Fruit fly (Drosophila melanogaster) whole organism, embryonic: Measurements from ENCODE around the gene CG14273.
A peak's percentile ranks its signal among the peaks of the same experiment; 100 is the strongest.

Experiments used
- BEAF-32 ChIP-seq: fragments of 200-800 bp; sonication (Bioruptor generic); optimal IDR thresholded peaks from 3 replicates; lab custom pipeline; 2017; ENCODE audit warnings: missing biosample characterization, missing genetic modification characterization, mild to moderate bottlenecking, moderate library complexity, missing genetic modification reagents
- CG10462 ChIP-seq: fragments of 200-800 bp; sonication (Bioruptor generic); optimal IDR thresholded peaks from 2 replicates; lab custom pipeline; 2016; ENCODE audit warnings: missing biosample characterization, missing genetic modification characterization
- CG11093 ChIP-seq: fragments of 200-800 bp; sonication (Bioruptor generic); IDR thresholded peaks from 3 replicates; pipeline ENCODE4 v1.3.6; 2022; ENCODE audit warnings: missing biosample characterization, missing genetic modification characterization
- CG12104 ChIP-seq: fragments of 200-800 bp; sonication (Bioruptor generic); optimal IDR thresholded peaks from 3 replicates; lab custom pipeline; 2016; ENCODE audit warnings: missing biosample characterization, missing genetic modification characterization
- CG12942 ChIP-seq: fragments of 200-800 bp; sonication (Bioruptor generic); optimal IDR thresholded peaks from 3 replicates; lab custom pipeline; 2016; ENCODE audit warnings: missing biosample characterization, missing genetic modification characterization
- CG14965 ChIP-seq: fragments of 200-800 bp; sonication (Bioruptor generic); optimal IDR thresholded peaks from 2 replicates; lab custom pipeline; 2016; ENCODE audit warnings: missing biosample characterization, missing genetic modification characterization, borderline replicate concordance
- CG15269 ChIP-seq: fragments of 200-800 bp; sonication (Bioruptor generic); optimal IDR thresholded peaks from 2 replicates; lab custom pipeline; 2018; ENCODE audit warnings: missing biosample characterization, mild to moderate bottlenecking, missing genetic modification characterization, moderate library complexity
- CG16863 ChIP-seq: fragments of 200-800 bp; sonication (Bioruptor generic); optimal IDR thresholded peaks from 3 replicates; lab custom pipeline; 2016; ENCODE audit warnings: missing biosample characterization, missing genetic modification characterization
- CG17328 ChIP-seq: fragments of 200-800 bp; sonication (Bioruptor generic); IDR thresholded peaks from 2 replicates; pipeline ENCODE4 v1.3.6; 2022; ENCODE audit warnings: missing biosample characterization, missing genetic modification characterization
- CG17829 ChIP-seq: fragments of 200-800 bp; optimal IDR thresholded peaks from 2 replicates; lab custom pipeline; 2019; ENCODE audit warnings: missing biosample characterization, mild to moderate bottlenecking, missing genetic modification characterization, moderate library complexity
- CG2116 ChIP-seq: fragments of 200-800 bp; sonication (Bioruptor generic); optimal IDR thresholded peaks from 3 replicates; lab custom pipeline; 2018; ENCODE audit warnings: missing biosample characterization, mild to moderate bottlenecking, missing genetic modification characterization
- CG3065 ChIP-seq: fragments of 200-800 bp; sonication (Bioruptor generic); optimal IDR thresholded peaks from 2 replicates; lab custom pipeline; 2016; ENCODE audit warnings: missing biosample characterization, missing genetic modification characterization
- CG31388 ChIP-seq: fragments of 200-800 bp; sonication (Bioruptor generic); optimal IDR thresholded peaks from 2 replicates; lab custom pipeline; 2016; ENCODE audit warnings: missing biosample characterization, missing genetic modification characterization
- CG3281 ChIP-seq: fragments of 200-800 bp; sonication (Bioruptor generic); optimal IDR thresholded peaks from 3 replicates; lab custom pipeline; 2017; ENCODE audit warnings: missing biosample characterization, mild to moderate bottlenecking, missing genetic modification characterization
- CG4854 ChIP-seq: fragments of 200-800 bp; sonication (Bioruptor generic); optimal IDR thresholded peaks from 2 replicates; lab custom pipeline; 2016; ENCODE audit warnings: missing biosample characterization, missing genetic modification characterization, inconsistent platforms
- CG7987 ChIP-seq: fragments of 200-800 bp; sonication (Bioruptor generic); optimal IDR thresholded peaks from 2 replicates; lab custom pipeline; 2018; ENCODE audit warnings: missing biosample characterization, mild to moderate bottlenecking, missing genetic modification characterization, moderate library complexity
- CG9437 ChIP-seq: fragments of 200-800 bp; sonication (Bioruptor generic); optimal IDR thresholded peaks from 2 replicates; lab custom pipeline; 2018; ENCODE audit warnings: missing biosample characterization, mild to moderate bottlenecking, missing genetic modification characterization
- Fer1 ChIP-seq: fragments of 200-800 bp; sonication (Bioruptor generic); optimal IDR thresholded peaks from 2 replicates; lab custom pipeline; 2017; ENCODE audit warnings: missing biosample characterization, mild to moderate bottlenecking, missing genetic modification characterization
- Fer2 ChIP-seq: fragments of 200-800 bp; sonication (Bioruptor generic); optimal IDR thresholded peaks from 2 replicates; lab custom pipeline; 2018; ENCODE audit warnings: missing biosample characterization, mild to moderate bottlenecking, missing genetic modification characterization, moderate library complexity
- H2.0 ChIP-seq: fragments of 200-800 bp; sonication (Bioruptor generic); IDR thresholded peaks from 2 replicates; pipeline ENCODE4 v1.3.6; 2022; ENCODE audit warnings: missing biosample characterization, missing genetic modification characterization
- HmgZ ChIP-seq: fragments of 200-800 bp; sonication (Bioruptor generic); optimal IDR thresholded peaks from 2 replicates; lab custom pipeline; 2018; ENCODE audit warnings: missing biosample characterization, mild to moderate bottlenecking, missing genetic modification characterization
- Hmx ChIP-seq: fragments of 200-800 bp; sonication (Bioruptor generic); optimal IDR thresholded peaks from 2 replicates; lab custom pipeline; 2016; ENCODE audit warnings: missing biosample characterization, missing genetic modification characterization
- Opbp ChIP-seq: fragments of 200-800 bp; sonication (Bioruptor generic); IDR thresholded peaks from 3 replicates; pipeline ENCODE4 v1.3.6; 2022; ENCODE audit warnings: missing biosample characterization, missing genetic modification characterization; ENCODE audit not compliant: partially characterized antibody
- aop ChIP-seq: fragments of 200-800 bp; sonication (Bioruptor generic); IDR thresholded peaks from 2 replicates; pipeline ENCODE4 v1.3.6; 2022; ENCODE audit warnings: missing biosample characterization, missing genetic modification characterization
- cas ChIP-seq: fragments of 200-800 bp; sonication (Bioruptor generic); IDR thresholded peaks from 2 replicates; pipeline ENCODE4 v1.3.6; 2022; ENCODE audit warnings: missing biosample characterization, missing genetic modification characterization
- caup ChIP-seq: fragments of 200-800 bp; sonication (Bioruptor generic); optimal IDR thresholded peaks from 3 replicates; lab custom pipeline; 2017; ENCODE audit warnings: missing biosample characterization, mild to moderate bottlenecking, missing genetic modification characterization, moderate library complexity; ENCODE audit not compliant: severe bottlenecking
- crp ChIP-seq, 2 experiments: fragments of 200-800 bp; sonication (Bioruptor generic); optimal IDR thresholded peaks; 2 replicates in 1 of 2; 3 replicates in 1 of 2; lab custom pipeline; 2017; ENCODE audit warnings: missing biosample characterization in 2 of 2, missing genetic modification characterization in 2 of 2, mild to moderate bottlenecking in 1 of 2, moderate library complexity in 1 of 2
- dmrt99B ChIP-seq: fragments of 200-800 bp; sonication (Bioruptor generic); optimal IDR thresholded peaks from 2 replicates; lab custom pipeline; 2018; ENCODE audit warnings: missing biosample characterization, mild to moderate bottlenecking, missing genetic modification characterization, moderate library complexity
- ewg ChIP-seq: fragments of 200-800 bp; sonication (Bioruptor generic); optimal IDR thresholded peaks from 3 replicates; lab custom pipeline; 2017; ENCODE audit warnings: mild to moderate bottlenecking, missing biosample characterization, missing genetic modification reagents, missing genetic modification characterization
- fd96Cb ChIP-seq: fragments of 200-800 bp; sonication (Bioruptor generic); optimal IDR thresholded peaks from 2 replicates; lab custom pipeline; 2018; ENCODE audit warnings: missing biosample characterization, mild to moderate bottlenecking, missing genetic modification characterization, moderate library complexity
- gem ChIP-seq: fragments of 200-800 bp; sonication (Bioruptor generic); optimal IDR thresholded peaks from 2 replicates; lab custom pipeline; 2019; ENCODE audit warnings: missing biosample characterization, mild to moderate bottlenecking, missing genetic modification characterization, moderate library complexity
- gfzf ChIP-seq: fragments of 200-800 bp; sonication (Bioruptor generic); optimal IDR thresholded peaks from 2 replicates; lab custom pipeline; 2016; ENCODE audit warnings: missing biosample characterization, mild to moderate bottlenecking, missing genetic modification characterization, moderate library complexity
- inv ChIP-seq: fragments of 200-800 bp; sonication (Bioruptor generic); IDR thresholded peaks from 2 replicates; pipeline ENCODE4 v1.3.6; 2022; ENCODE audit warnings: missing biosample characterization, missing genetic modification characterization; ENCODE audit not compliant: partially characterized antibody
- kni ChIP-seq: fragments of 200-800 bp; sonication (Bioruptor generic); optimal IDR thresholded peaks from 3 replicates; lab custom pipeline; 2017; ENCODE audit warnings: mild to moderate bottlenecking, missing biosample characterization, missing genetic modification reagents, missing genetic modification characterization
- lilli ChIP-seq: fragments of 200-800 bp; sonication (Bioruptor generic); optimal IDR thresholded peaks from 3 replicates; lab custom pipeline; 2016; ENCODE audit warnings: missing biosample characterization, missing genetic modification characterization
- nau ChIP-seq: fragments of 200-800 bp; sonication (Bioruptor generic); optimal IDR thresholded peaks from 3 replicates; lab custom pipeline; 2017; ENCODE audit warnings: missing biosample characterization, mild to moderate bottlenecking, missing genetic modification characterization, missing genetic modification reagents
- oc ChIP-seq: fragments of 200-800 bp; sonication (Bioruptor generic); optimal IDR thresholded peaks from 2 replicates; lab custom pipeline; 2018; ENCODE audit warnings: missing biosample characterization, mild to moderate bottlenecking, missing genetic modification characterization, moderate library complexity
- pan ChIP-seq, 4 experiments: fragments of >200 bp in 3 of 4; fragments of 200-800 bp in 1 of 4; sonication (Bioruptor generic) in 1 of 4; optimal IDR thresholded peaks in 3 of 4; IDR thresholded peaks in 1 of 4; 2 replicates each; pipeline versions ENCODE4 v1.3.6 to Lab custom; 2017 to 2022; ENCODE audit warnings: missing biosample characterization in 2 of 4, missing genetic modification characterization in 2 of 4, mixed read lengths in 1 of 4
- peb ChIP-seq: fragments of 200-800 bp; sonication (Bioruptor generic); IDR thresholded peaks from 2 replicates; pipeline ENCODE4 v1.3.6; 2022; ENCODE audit warnings: missing biosample characterization, missing genetic modification characterization
- pfk ChIP-seq: fragments of 200-800 bp; sonication (Bioruptor generic); optimal IDR thresholded peaks from 2 replicates; lab custom pipeline; 2018; ENCODE audit warnings: missing biosample characterization, mild to moderate bottlenecking, missing genetic modification characterization, moderate library complexity
- pnt ChIP-seq: fragments of 200-800 bp; sonication (Bioruptor generic); optimal IDR thresholded peaks from 3 replicates; lab custom pipeline; 2016; ENCODE audit warnings: missing biosample characterization, missing genetic modification characterization
- sens ChIP-seq: fragments of 200-800 bp; sonication (Bioruptor generic); peaks from one replicate; lab custom pipeline; 2016; ENCODE audit warnings: missing biosample characterization, missing genetic modification characterization
- slbo ChIP-seq: fragments of 200-800 bp; sonication (Bioruptor generic); IDR thresholded peaks from 2 replicates; pipeline ENCODE4 v1.3.6; 2022; ENCODE audit warnings: missing biosample characterization, missing genetic modification characterization
- slp2 ChIP-seq: fragments of 200-800 bp; sonication (Bioruptor generic); optimal IDR thresholded peaks from 2 replicates; lab custom pipeline; 2016; ENCODE audit warnings: missing biosample characterization, missing genetic modification characterization
- ssp ChIP-seq: fragments of 200-800 bp; sonication (Bioruptor generic); IDR thresholded peaks from 2 replicates; pipeline ENCODE4 v1.3.6; 2022; ENCODE audit warnings: missing biosample characterization, missing genetic modification characterization
- stc ChIP-seq: fragments of 200-800 bp; sonication (Bioruptor generic); IDR thresholded peaks from 2 replicates; pipeline ENCODE4 v1.3.6; 2022; ENCODE audit warnings: missing biosample characterization, missing genetic modification characterization
- tll ChIP-seq, 2 experiments: fragments of 200-800 bp in 1 of 2; fragments of >200 bp in 1 of 2; sonication (Bioruptor generic) in 1 of 2; optimal IDR thresholded peaks; 2 replicates each; lab custom pipeline; 2017 to 2019; ENCODE audit warnings: missing biosample characterization in 2 of 2, missing genetic modification characterization in 2 of 2, mild to moderate bottlenecking in 1 of 2, moderate library complexity in 1 of 2
- usp ChIP-seq: fragments of >200 bp; optimal IDR thresholded peaks from 2 replicates; lab custom pipeline; 2017; ENCODE audit warnings: missing biosample characterization, missing genetic modification characterization
- wek ChIP-seq: fragments of 200-800 bp; sonication (Bioruptor generic); optimal IDR thresholded peaks from 3 replicates; lab custom pipeline; 2018; ENCODE audit warnings: missing biosample characterization, mild to moderate bottlenecking, missing genetic modification characterization, moderate library complexity

The CG14273 gene

DNA sequence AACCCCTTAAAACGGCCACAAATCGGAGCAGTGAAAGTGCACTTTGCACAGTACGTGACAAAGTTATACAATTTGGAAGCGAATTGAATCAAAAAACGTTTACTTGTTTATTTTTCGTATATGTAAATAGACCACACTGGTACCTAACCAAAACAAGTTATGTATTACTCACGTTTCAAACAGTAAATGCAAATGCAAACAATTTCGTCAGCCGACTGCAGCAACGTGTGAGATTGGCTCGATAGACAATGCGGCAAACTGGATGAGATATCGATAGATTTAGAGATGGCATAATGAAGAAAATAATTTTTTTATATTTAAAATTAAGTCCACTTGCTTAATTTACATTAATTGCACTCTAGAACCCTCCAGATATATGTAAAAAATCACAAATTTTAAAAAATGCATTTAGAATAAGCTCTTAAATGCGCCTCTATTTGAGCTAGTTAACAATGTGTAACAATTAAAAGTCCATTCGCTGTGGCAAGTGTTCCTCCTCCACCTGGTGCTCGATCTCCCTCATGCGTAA lies 39.1 kb downstream of the CG14273 start, which contains the start of gene AlaRS (continued):
- TF ChIP-seq nau (no peak), CG7987 (GFP tag; lab: Kevin White, UChicago) (no peak), crp (GFP tag; optimal IDR thresholded peaks at IDR 0.05; lab: Kevin White, UChicago) (peak in 1 of 2 experiments; percentile 4), Fer1 (peak; percentile 57), Opbp (GFP tag; lab: Robert Waterston, UW) (peak; percentile 50; the same call in 1 of the 3 replicates), CG3281 (GFP tag; lab: Kevin White, UChicago) (peak; percentile 49), fd96Cb (tag; lab: Kevin White, UChicago) (no peak), CG14965 (GFP tag; lab: Kevin White, UChicago) (no peak), dmrt99B (tag; lab: Kevin White, UChicago) (peak; percentile 27), slbo (peak; percentile 37; the same call in 1 of the 2 replicates), slp2 (no peak), HmgZ (peak; percentile 29), kni (GFP tag; lab: Kevin White, UChicago) (peak; percentile 58), stc (GFP tag; lab: Robert Waterston, UW) (0 out of 2 replicates have a peak, but pooled peaks have one; percentile 21), CG17328 (GFP tag; lab: Robert Waterston, UW) (peak; percentile 23; the same call in 1 of the 2 replicates), caup (no peak), aop (GFP tag; lab: Robert Waterston, UW) (no peak), CG17829 (tag; lab: Kevin White, UChicago) (peak; percentile 67), BEAF-32 (GFP tag; lab: Kevin White, UChicago) (peak; percentile 70), H2.0 (GFP tag; lab: Robert Waterston, UW) (no peak), peb (GFP tag; lab: Robert Waterston, UW) (no peak), pan (optimal IDR thresholded peaks at IDR 0.05; lab: Kevin White, UChicago) (no peak), pan (GFP tag; optimal IDR thresholded peaks at IDR 0.05 in 1 of 2, IDR thresholded peaks at IDR 0.05 in 1 of 2) (peak in 1 of 2 experiments; percentile 43), oc (tag; lab: Kevin White, UChicago) (no peak), sens (GFP tag; lab: Kevin White, UChicago) (peak; percentile 88), CG15269 (tag; lab: Kevin White, UChicago) (peak; percentile 39), ssp (GFP tag; lab: Robert Waterston, UW) (no peak), gfzf (GFP tag; lab: Kevin White, UChicago) (no peak), CG16863 (GFP tag; lab: Kevin White, UChicago) (no peak), CG10462 (GFP tag; lab: Kevin White, UChicago) (no peak), CG11093 (GFP tag; lab: Robert Waterston, UW) (no peak), inv (GFP tag; lab: Robert Waterston, UW) (peak; percentile 46), Fer2 (tag; lab: Kevin White, UChicago) (no peak), CG3065 (GFP tag; lab: Kevin White, UChicago) (no peak), CG31388 (GFP tag; lab: Kevin White, UChicago) (no peak), CG12104 (GFP tag; lab: Kevin White, UChicago) (no peak), gem (peak; percentile 70), lilli (peak; percentile 62), wek (no peak), CG12942 (GFP tag; lab: Kevin White, UChicago) (peak; percentile 4), pfk (no peak), CG9437 (no peak), ewg (GFP tag; lab: Kevin White, UChicago) (no peak), pnt (GFP tag; lab: Kevin White, UChicago) (no peak), CG2116 (GFP tag; lab: Kevin White, UChicago) (peak; percentile 81), CG4854 (GFP tag; lab: Kevin White, UChicago) (peak; percentile 15), cas (GFP tag; lab: Robert Waterston, UW) (no peak), usp (GFP tag; lab: Kevin White, UChicago) (no peak), tll (GFP tag; optimal IDR thresholded peaks at IDR 0.05; lab: Kevin White, UChicago) (no peak), Hmx (GFP tag; lab: Kevin White, UChicago) (no peak)
